Worm (Caenorhabditis elegans) whole organism, L3 larva: Measurements from ENCODE around the gene ergi-2.

Experiments
- ceh-82 ChIP-seq: fragments of 150-350 bp; optimal IDR thresholded peaks from 2 replicates; lab custom pipeline; 2014; ENCODE audit warnings: missing biosample characterization, missing genetic modification characterization
- egl-27 ChIP-seq: sonication (generic microtip); optimal IDR thresholded peaks from 4 replicates; lab custom pipeline; 2017; ENCODE audit warnings: missing biosample characterization, missing genetic modification reagents, missing genetic modification characterization
- fos-1 ChIP-seq: fragments of 150-350 bp; optimal IDR thresholded peaks from 2 replicates; lab custom pipeline; 2014; ENCODE audit warnings: missing biosample characterization, missing genetic modification characterization
- lin-39 ChIP-seq: fragments of 150-350 bp; optimal IDR thresholded peaks from 2 replicates; lab custom pipeline; 2018; ENCODE audit warnings: missing biosample characterization, missing genetic modification reagents, missing genetic modification characterization
- mml-1 ChIP-seq: fragments of 150-350 bp; sonication (generic microtip); optimal IDR thresholded peaks from 3 replicates; lab custom pipeline; 2014; ENCODE audit warnings: missing biosample characterization, missing genetic modification characterization
- sea-2 ChIP-seq: fragments of 150-350 bp; sonication (generic microtip); optimal IDR thresholded peaks from 4 replicates; lab custom pipeline; 2014; ENCODE audit warnings: missing biosample characterization, missing genetic modification reagents, missing genetic modification characterization
- unc-39 ChIP-seq: sonication (generic microtip); optimal IDR thresholded peaks from 4 replicates; lab custom pipeline; 2017; ENCODE audit warnings: missing biosample characterization, missing genetic modification characterization

ce11 chrX:14975467-14976167 is 31.5 kb downstream of the ergi-2 start, which contains the start of gene F20D1.3:
- TF ChIP-seq mml-1 (tag; lab: Kevin White, UChicago) = no peak
- no peak for TF ChIP-seq sea-2
- TF ChIP-seq unc-39 = no peak
- no peak for TF ChIP-seq ceh-82
- TF ChIP-seq fos-1 (tag; lab: Kevin White, UChicago) = peak; percentile 95
- TF ChIP-seq egl-27 (tag; lab: Kevin White, UChicago) = no peak
- peak; percentile 46 for TF ChIP-seq lin-39 (tag; lab: Kevin White, UChicago)
